Worm (Caenorhabditis elegans) whole organism, late embryonic: ENCODE data around the gene Y41D4A.3.

Source experiments
- dmd-4 ChIP-seq: sonication (generic microtip); optimal IDR thresholded peaks from 2 replicates; lab custom pipeline; 2016; ENCODE audit warnings: borderline replicate concordance, missing genetic modification characterization, missing compliant biosample characterization
- lin-11 ChIP-seq: fragments of 200-800 bp; sonication (Bioruptor generic); optimal IDR thresholded peaks from 2 replicates; lab custom pipeline; 2018; ENCODE audit warnings: mild to moderate bottlenecking, missing genetic modification characterization, missing compliant biosample characterization
- nfya-1 ChIP-seq: sonication (generic microtip); optimal IDR thresholded peaks from 2 replicates; lab custom pipeline; 2017; ENCODE audit warnings: missing genetic modification characterization, mild to moderate bottlenecking, missing compliant biosample characterization, antibody characterized with exemption, moderate library complexity
- nhr-11 ChIP-seq: fragments of 150-350 bp; optimal IDR thresholded peaks from 2 replicates; lab custom pipeline; 2014; ENCODE audit warnings: missing biosample characterization, missing genetic modification characterization
- nhr-232 ChIP-seq: sonication (generic microtip); optimal IDR thresholded peaks from 2 replicates; lab custom pipeline; 2016; ENCODE audit warnings: missing genetic modification characterization, missing compliant biosample characterization
- pqm-1 ChIP-seq: sonication (generic microtip); optimal IDR thresholded peaks from 2 replicates; lab custom pipeline; 2016; ENCODE audit warnings: missing genetic modification characterization, missing compliant biosample characterization

DNA sequence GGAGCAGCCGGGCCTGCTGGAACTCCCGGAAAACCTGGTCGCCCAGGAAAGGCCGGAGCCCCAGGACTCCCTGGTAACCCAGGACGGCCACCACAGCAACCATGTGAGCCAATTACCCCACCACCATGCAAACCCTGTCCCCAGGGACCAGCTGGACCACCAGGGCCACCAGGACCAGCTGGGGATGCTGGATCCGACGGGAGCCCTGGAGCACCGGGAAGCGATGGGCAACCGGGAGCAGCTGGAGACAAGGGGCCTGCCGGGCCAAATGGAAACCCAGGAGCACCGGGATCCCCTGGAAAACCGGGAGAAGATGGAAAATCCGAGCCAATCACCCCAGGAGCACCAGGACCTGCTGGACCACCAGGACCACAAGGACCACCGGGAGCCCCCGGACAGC lies 15.5 kb downstream of the Y41D4A.3 start:
- no peak for TF ChIP-seq dmd-4 (tag; lab: Kevin White, UChicago)
- no peak for TF ChIP-seq nhr-11 (tag; lab: Kevin White, UChicago)
- no peak for TF ChIP-seq pqm-1 (tag; lab: Kevin White, UChicago)
- no peak for TF ChIP-seq lin-11 (tag; lab: Kevin White, UChicago)
- TF ChIP-seq nhr-232 (tag; lab: Kevin White, UChicago), result no peak
- no peak for TF ChIP-seq nfya-1
